Fruit fly (Drosophila melanogaster): ENCODE results near the gene lmgA.

The lmgA gene

DNA sequence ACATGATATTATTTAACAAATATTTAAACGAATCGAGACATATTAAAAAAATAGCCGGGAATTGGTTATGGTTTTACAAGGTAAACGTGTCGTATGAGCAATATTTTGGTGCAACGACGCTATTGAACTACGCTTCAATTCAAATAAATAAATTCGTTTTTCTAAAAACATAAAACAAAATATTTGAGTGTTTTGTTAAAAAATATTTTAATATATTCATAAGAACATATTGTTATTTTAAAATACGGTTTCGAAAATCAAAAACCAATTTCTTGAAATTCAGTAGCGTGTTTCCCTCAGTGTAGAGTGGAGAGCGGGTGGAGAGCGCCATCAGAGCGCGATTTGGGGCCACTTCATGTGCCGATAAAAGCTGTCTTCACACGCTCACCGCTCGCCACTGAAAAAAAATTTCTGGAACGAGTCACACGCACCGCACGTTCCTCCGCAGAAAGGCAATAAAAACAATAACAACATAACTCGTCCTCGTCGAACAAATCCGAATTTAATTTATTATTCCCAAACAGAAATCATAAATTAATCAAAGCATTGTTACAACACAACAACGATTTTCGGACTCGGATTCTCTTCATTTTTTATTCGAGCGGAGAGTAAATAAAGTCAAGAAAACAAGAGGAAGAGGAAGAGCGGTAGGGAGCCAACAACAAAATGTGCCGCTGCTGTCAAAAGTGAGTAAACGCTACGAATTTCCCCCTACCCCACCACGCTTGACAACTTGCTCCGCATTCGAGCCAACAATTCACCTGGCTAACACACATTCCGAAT, 7.2 kb upstream of the lmgA start (continued):
- TF ChIP-seq peb (GFP tag; IDR thresholded peaks at IDR 0.05) (peak; percentile 64), CG9215 (GFP tag; IDR thresholded peaks at IDR 0.05) (peak; percentile 84), grau (tag; optimal IDR thresholded peaks at IDR 0.05) (peak; percentile 91), sens-2 (GFP tag; IDR thresholded peaks at IDR 0.05) (0 out of 2 replicates have a peak, but pooled peaks have one; percentile 9), sd (tag; optimal IDR thresholded peaks at IDR 0.05) (no peak), CG15696 (tag; optimal IDR thresholded peaks at IDR 0.05) (peak; percentile 69), CG12236 (GFP tag; optimal IDR thresholded peaks at IDR 0.05) (no peak), CG12942 (GFP tag; optimal IDR thresholded peaks at IDR 0.05) (peak; percentile 81), CG12391 (tag; optimal IDR thresholded peaks at IDR 0.05) (peak; percentile 94), NfI (GFP tag; optimal IDR thresholded peaks at IDR 0.05) (peak; percentile 79), Hmx (GFP tag; optimal IDR thresholded peaks at IDR 0.05) (no peak), BEAF-32 (GFP tag; optimal IDR thresholded peaks at IDR 0.05) (no peak), Ssrp (tag; optimal IDR thresholded peaks at IDR 0.05) (peak; percentile 95), E2f1 (GFP tag; IDR thresholded peaks at IDR 0.05) (peak; percentile 84), her (GFP tag; optimal IDR thresholded peaks at IDR 0.05) (peak; percentile 30), zfh2 (GFP tag; optimal IDR thresholded peaks at IDR 0.05) (peak; percentile 46), CG11247 (GFP tag; IDR thresholded peaks at IDR 0.05) (peak; percentile 73), NFAT (GFP tag; IDR thresholded peaks at IDR 0.05) (peak; percentile 64), trem (tag; optimal IDR thresholded peaks at IDR 0.05) (peak; percentile 87), ro (GFP tag; IDR thresholded peaks at IDR 0.05) (peak; percentile 63; the same call in 1 of the 2 replicates), trh (GFP tag; optimal IDR thresholded peaks at IDR 0.05) (peak; percentile 85), CG16779 (GFP tag; IDR thresholded peaks at IDR 0.05) (no peak), CG15011 (GFP tag; optimal IDR thresholded peaks at IDR 0.05) (peak; percentile 47), cg (GFP tag; optimal IDR thresholded peaks at IDR 0.05) (no peak), CG7745 (tag; optimal IDR thresholded peaks at IDR 0.05) (no peak), Max (GFP tag; optimal IDR thresholded peaks at IDR 0.05) (peak; percentile 84), Dll (GFP tag; IDR thresholded peaks at IDR 0.05; ENCODE audit: partially characterized antibody) (no peak), h (optimal IDR thresholded peaks at IDR 0.05) (no peak), CG1233 (GFP tag; optimal IDR thresholded peaks at IDR 0.05) (peak; percentile 92), CG18764 (GFP tag; optimal IDR thresholded peaks at IDR 0.05) (peak; percentile 75), CG43689 (GFP tag; IDR thresholded peaks at IDR 0.05) (peak; percentile 61), unpg (GFP tag; optimal IDR thresholded peaks at IDR 0.05) (peak; percentile 63), CG8388 (GFP tag; optimal IDR thresholded peaks at IDR 0.05) (peak; percentile 89), CG11695 (GFP tag; IDR thresholded peaks at IDR 0.05) (peak; percentile 78), amos (GFP tag; IDR thresholded peaks at IDR 0.05; ENCODE audit: partially characterized antibody) (no peak), CG17568 (GFP tag; optimal IDR thresholded peaks at IDR 0.05) (peak; percentile 70), B-H1 (GFP tag; IDR thresholded peaks at IDR 0.05) (peak; percentile 43; the same call in 2 of the 3 replicates), CG33213 (GFP tag; optimal IDR thresholded peaks at IDR 0.05) (no peak), Mad (GFP tag; optimal IDR thresholded peaks at IDR 0.05) (peak; percentile 17), esg (GFP tag; conservative IDR thresholded peaks at IDR 0.05) (peak; percentile 79), ash1 (GFP tag; optimal IDR thresholded peaks at IDR 0.05) (no peak), Asciz (GFP tag; optimal IDR thresholded peaks at IDR 0.05) (peak; percentile 93), ranshi (GFP tag; IDR thresholded peaks at IDR 0.05) (peak; percentile 69; the same call in 1 of the 2 replicates), Xrp1 (GFP tag; IDR thresholded peaks at IDR 0.05) (peak; percentile 80), jigr1 (GFP tag; IDR thresholded peaks at IDR 0.05) (peak; percentile 72; the same call in 1 of the 3 replicates), Ada2b (GFP tag; IDR thresholded peaks at IDR 0.05) (peak; percentile 60), CG9437 (GFP tag; optimal IDR thresholded peaks at IDR 0.05) (peak; percentile 95), emc (GFP tag; optimal IDR thresholded peaks at IDR 0.05) (no peak), Eip74EF (GFP tag; optimal IDR thresholded peaks at IDR 0.05) (peak in 1 of 2 experiments; percentile 86)
